Fruit fly (Drosophila melanogaster) whole organism, embryonic: ENCODE data around the gene Ubi-p5E.

Source experiments
- ATbp ChIP-seq: fragments of 200-800 bp; sonication (Bioruptor generic); optimal IDR thresholded peaks from 2 replicates; lab custom pipeline; 2017; ENCODE audit warnings: missing biosample characterization, mild to moderate bottlenecking, missing genetic modification characterization, missing genetic modification reagents
- Bgb ChIP-seq: fragments of 200-800 bp; sonication (Bioruptor generic); IDR thresholded peaks from 2 replicates; pipeline ENCODE4 v1.3.6; 2022; ENCODE audit warnings: missing biosample characterization, missing genetic modification characterization; ENCODE audit not compliant: partially characterized antibody
- CG14050 ChIP-seq: fragments of 200-800 bp; sonication (Bioruptor generic); IDR thresholded peaks from 3 replicates; pipeline ENCODE4 v1.3.6; 2022; ENCODE audit warnings: missing biosample characterization, missing genetic modification characterization
- CG14667 ChIP-seq: fragments of 200-800 bp; sonication (Bioruptor generic); IDR thresholded peaks from 2 replicates; pipeline ENCODE4 v1.3.6; 2022; ENCODE audit warnings: missing biosample characterization, missing genetic modification characterization
- CG15011 ChIP-seq: fragments of 200-800 bp; sonication (Bioruptor generic); optimal IDR thresholded peaks from 3 replicates; lab custom pipeline; 2018; ENCODE audit warnings: missing biosample characterization, mild to moderate bottlenecking, missing genetic modification characterization
- CG17328 ChIP-seq: fragments of 200-800 bp; sonication (Bioruptor generic); IDR thresholded peaks from 2 replicates; pipeline ENCODE4 v1.3.6; 2022; ENCODE audit warnings: missing biosample characterization, missing genetic modification characterization
- CG1792 ChIP-seq: fragments of 200-800 bp; sonication (Bioruptor generic); optimal IDR thresholded peaks from 2 replicates; lab custom pipeline; 2016; ENCODE audit warnings: missing biosample characterization, missing genetic modification characterization
- CG18476 ChIP-seq: fragments of 200-800 bp; sonication (Bioruptor generic); optimal IDR thresholded peaks from 2 replicates; lab custom pipeline; 2016; ENCODE audit warnings: missing biosample characterization, mild to moderate bottlenecking, missing genetic modification characterization
- CG31224 ChIP-seq: fragments of 200-800 bp; sonication (Bioruptor generic); IDR thresholded peaks from 2 replicates; pipeline ENCODE4 v1.3.6; 2022; ENCODE audit warnings: missing biosample characterization, missing genetic modification characterization
- CG3838 ChIP-seq: fragments of 200-800 bp; sonication (Bioruptor generic); optimal IDR thresholded peaks from 3 replicates; lab custom pipeline; 2016; ENCODE audit warnings: missing biosample characterization, missing genetic modification characterization
- CG5245 ChIP-seq: fragments of 200-800 bp; sonication (Bioruptor generic); optimal IDR thresholded peaks from 3 replicates; lab custom pipeline; 2016; ENCODE audit warnings: missing biosample characterization, missing genetic modification characterization
- CG6175 ChIP-seq: fragments of 200-800 bp; sonication (Bioruptor generic); IDR thresholded peaks from 3 replicates; pipeline ENCODE4 v1.3.6; 2022; ENCODE audit warnings: missing biosample characterization, missing genetic modification characterization
- CG7963 ChIP-seq: fragments of 200-800 bp; sonication (Bioruptor generic); IDR thresholded peaks from 3 replicates; pipeline ENCODE4 v1.3.6; 2022; ENCODE audit warnings: missing biosample characterization, missing genetic modification characterization; ENCODE audit not compliant: partially characterized antibody
- CG8281 ChIP-seq: fragments of 200-800 bp; sonication (Bioruptor generic); optimal IDR thresholded peaks from 2 replicates; lab custom pipeline; 2018; ENCODE audit warnings: missing biosample characterization, mild to moderate bottlenecking, missing genetic modification characterization, moderate library complexity
- CG8290 ChIP-seq, 3 experiments: fragments of 200-800 bp; sonication (Bioruptor generic); optimal IDR thresholded peaks; 2 replicates each; lab custom pipeline; 2016 to 2019; ENCODE audit warnings: missing biosample characterization in 3 of 3, missing genetic modification characterization in 3 of 3, mild to moderate bottlenecking in 2 of 3, moderate library complexity in 1 of 3
- CG9609 ChIP-seq: fragments of 200-800 bp; sonication (Bioruptor generic); optimal IDR thresholded peaks from 3 replicates; lab custom pipeline; 2016; ENCODE audit warnings: missing biosample characterization, missing genetic modification characterization
- CTCF ChIP-seq: fragments of 200-800 bp; sonication (Bioruptor generic); optimal IDR thresholded peaks from 2 replicates; lab custom pipeline; 2017; ENCODE audit warnings: missing biosample characterization, mild to moderate bottlenecking, missing genetic modification characterization, moderate library complexity
- Camta ChIP-seq: fragments of 200-800 bp; sonication (Bioruptor generic); optimal IDR thresholded peaks from 2 replicates; lab custom pipeline; 2016; ENCODE audit warnings: missing biosample characterization, missing genetic modification characterization
- D ChIP-seq, 2 experiments: fragments of 200-800 bp in 1 of 2; fragments of >200 bp in 1 of 2; sonication (Bioruptor generic) in 1 of 2; optimal IDR thresholded peaks; 2 replicates in 1 of 2; 3 replicates in 1 of 2; lab custom pipeline; 2017; ENCODE audit warnings: mild to moderate bottlenecking in 1 of 2, missing biosample characterization in 1 of 2, missing genetic modification characterization in 1 of 2, missing genetic modification reagents in 1 of 2
- Dbx ChIP-seq: fragments of 200-800 bp; sonication (Bioruptor generic); IDR thresholded peaks from 3 replicates; pipeline ENCODE4 v1.3.6; 2022; ENCODE audit warnings: missing biosample characterization, missing genetic modification characterization
- Dp ChIP-seq: fragments of 200-800 bp; sonication (Bioruptor generic); optimal IDR thresholded peaks from 2 replicates; lab custom pipeline; 2018; ENCODE audit warnings: missing biosample characterization, mild to moderate bottlenecking, missing genetic modification characterization, moderate library complexity
- H2.0 ChIP-seq: fragments of 200-800 bp; sonication (Bioruptor generic); IDR thresholded peaks from 2 replicates; pipeline ENCODE4 v1.3.6; 2022; ENCODE audit warnings: missing biosample characterization, missing genetic modification characterization
- Hsf ChIP-seq: fragments of 200-800 bp; sonication (Bioruptor generic); optimal IDR thresholded peaks from 3 replicates; lab custom pipeline; 2016; ENCODE audit warnings: missing biosample characterization, missing genetic modification characterization
- Lim3 ChIP-seq: fragments of 200-800 bp; sonication (Bioruptor generic); IDR thresholded peaks from 2 replicates; pipeline ENCODE4 v1.3.6; 2022; ENCODE audit warnings: missing biosample characterization, missing genetic modification characterization
- MBD-R2 ChIP-seq: fragments of 200-800 bp; sonication (Bioruptor generic); IDR thresholded peaks from 2 replicates; pipeline ENCODE4 v1.3.6; 2022; ENCODE audit warnings: missing biosample characterization, missing genetic modification characterization
- Max ChIP-seq: fragments of 200-800 bp; sonication (Bioruptor generic); optimal IDR thresholded peaks from 2 replicates; lab custom pipeline; 2016; ENCODE audit warnings: missing biosample characterization, mild to moderate bottlenecking, missing genetic modification characterization
- Meics ChIP-seq: fragments of 200-800 bp; sonication (Bioruptor generic); optimal IDR thresholded peaks from 2 replicates; lab custom pipeline; 2017; ENCODE audit warnings: missing biosample characterization, mild to moderate bottlenecking, missing genetic modification characterization
- Ssrp ChIP-seq: fragments of 200-800 bp; sonication (Bioruptor generic); optimal IDR thresholded peaks from 2 replicates; lab custom pipeline; 2018; ENCODE audit warnings: missing biosample characterization, mild to moderate bottlenecking, missing genetic modification characterization, moderate library complexity
- Trl ChIP-seq, 3 experiments: fragments of >200 bp in 2 of 3; fragments of 200-800 bp in 1 of 3; sonication (Bioruptor generic) in 1 of 3; optimal IDR thresholded peaks; 2 replicates in 1 of 3; 3 replicates in 2 of 3; lab custom pipeline; 2016 to 2017; ENCODE audit warnings: missing biosample characterization in 1 of 3, missing genetic modification characterization in 1 of 3
- ap ChIP-seq: fragments of 200-800 bp; sonication (Bioruptor generic); IDR thresholded peaks from 2 replicates; pipeline ENCODE4 v1.3.6; 2022; ENCODE audit warnings: missing biosample characterization, missing genetic modification characterization
- bab2 ChIP-seq: fragments of 200-800 bp; sonication (Bioruptor generic); optimal IDR thresholded peaks from 2 replicates; lab custom pipeline; 2016; ENCODE audit warnings: missing biosample characterization, missing genetic modification characterization
- caup ChIP-seq: fragments of 200-800 bp; sonication (Bioruptor generic); optimal IDR thresholded peaks from 3 replicates; lab custom pipeline; 2017; ENCODE audit warnings: missing biosample characterization, mild to moderate bottlenecking, missing genetic modification characterization, moderate library complexity; ENCODE audit not compliant: severe bottlenecking
- crp ChIP-seq, 2 experiments: fragments of 200-800 bp; sonication (Bioruptor generic); optimal IDR thresholded peaks; 2 replicates in 1 of 2; 3 replicates in 1 of 2; lab custom pipeline; 2017; ENCODE audit warnings: missing biosample characterization in 2 of 2, missing genetic modification characterization in 2 of 2, mild to moderate bottlenecking in 1 of 2, moderate library complexity in 1 of 2
- gsb ChIP-seq: fragments of 200-800 bp; sonication (Bioruptor generic); IDR thresholded peaks from 2 replicates; pipeline ENCODE4 v1.3.6; 2022; ENCODE audit warnings: missing biosample characterization, missing genetic modification characterization
- hb ChIP-seq: fragments of 200-800 bp; sonication (Bioruptor generic); IDR thresholded peaks from 3 replicates; pipeline ENCODE4 v1.3.6; 2022; ENCODE audit warnings: missing biosample characterization, missing genetic modification characterization; ENCODE audit not compliant: partially characterized antibody
- kay ChIP-seq: fragments of 200-800 bp; sonication (Bioruptor generic); optimal IDR thresholded peaks from 2 replicates; lab custom pipeline; 2016; ENCODE audit warnings: missing biosample characterization, missing genetic modification characterization
- lab ChIP-seq: fragments of 200-800 bp; sonication (Bioruptor generic); optimal IDR thresholded peaks from 3 replicates; lab custom pipeline; 2017; ENCODE audit warnings: missing biosample characterization, missing genetic modification characterization, mild to moderate bottlenecking, moderate library complexity, missing genetic modification reagents
- mirr ChIP-seq: fragments of 200-800 bp; sonication (Bioruptor generic); optimal IDR thresholded peaks from 3 replicates; lab custom pipeline; 2018; ENCODE audit warnings: missing biosample characterization, mild to moderate bottlenecking, missing genetic modification characterization
- pzg ChIP-seq: fragments of 200-800 bp; sonication (Bioruptor generic); optimal IDR thresholded peaks from 3 replicates; lab custom pipeline; 2018; ENCODE audit warnings: missing biosample characterization, mild to moderate bottlenecking, missing genetic modification characterization, moderate library complexity
- rib ChIP-seq: fragments of 200-800 bp; sonication (Bioruptor generic); IDR thresholded peaks from 2 replicates; pipeline ENCODE4 v1.3.6; 2022; ENCODE audit warnings: missing biosample characterization, missing genetic modification characterization
- sc ChIP-seq, 3 experiments: fragments of >200 bp in 2 of 3; fragments of 200-800 bp in 1 of 3; sonication (Bioruptor generic) in 1 of 3; optimal IDR thresholded peaks; 2 replicates in 2 of 3; 3 replicates in 1 of 3; lab custom pipeline; 2017; ENCODE audit warnings: mild to moderate bottlenecking in 1 of 3, missing biosample characterization in 1 of 3, missing genetic modification characterization in 1 of 3, missing genetic modification reagents in 1 of 3
- shn ChIP-seq: fragments of 200-800 bp; sonication (Bioruptor generic); optimal IDR thresholded peaks from 3 replicates; lab custom pipeline; 2016; ENCODE audit warnings: missing biosample characterization, missing genetic modification characterization
- slp2 ChIP-seq: fragments of 200-800 bp; sonication (Bioruptor generic); optimal IDR thresholded peaks from 2 replicates; lab custom pipeline; 2016; ENCODE audit warnings: missing biosample characterization, missing genetic modification characterization
- tna ChIP-seq: fragments of 200-800 bp; sonication (Bioruptor generic); IDR thresholded peaks from 2 replicates; pipeline ENCODE4 v1.3.6; 2022; ENCODE audit warnings: missing biosample characterization, missing genetic modification characterization; ENCODE audit not compliant: partially characterized antibody
- toy ChIP-seq: fragments of 200-800 bp; sonication (Bioruptor generic); IDR thresholded peaks from 2 replicates; pipeline ENCODE4 v1.3.6; 2022; ENCODE audit warnings: missing biosample characterization, missing genetic modification characterization
- twi ChIP-seq: fragments of 200-800 bp; optimal IDR thresholded peaks from 2 replicates; lab custom pipeline; 2019; ENCODE audit warnings: missing biosample characterization, mild to moderate bottlenecking, missing genetic modification characterization, moderate library complexity
- unpg ChIP-seq: fragments of 200-800 bp; sonication (Bioruptor generic); optimal IDR thresholded peaks from 3 replicates; lab custom pipeline; 2018; ENCODE audit warnings: missing biosample characterization, mild to moderate bottlenecking, missing genetic modification characterization, moderate library complexity
- vvl ChIP-seq: fragments of 200-800 bp; sonication (Bioruptor generic); IDR thresholded peaks from 2 replicates; pipeline ENCODE4 v1.3.6; 2022; ENCODE audit warnings: missing biosample characterization, missing genetic modification characterization

Ubi-p5E gene

dm6 chrX:6316858-6317474 lies 37.5 kb upstream of the Ubi-p5E start (continued):
- TF ChIP-seq crp (GFP tag; optimal IDR thresholded peaks at IDR 0.05; lab: Kevin White, UChicago) (peak in 1 of 2 experiments; percentile 26), Meics (peak; percentile 80), ATbp (peak; percentile 51), Dbx (peak; percentile 73), gsb (GFP tag; lab: Robert Waterston, UW) (peak; percentile 21; the same call in 1 of the 2 replicates), CG18476 (GFP tag; lab: Kevin White, UChicago) (peak; percentile 35), hb (GFP tag; lab: Robert Waterston, UW) (no peak), CG14050 (peak; percentile 60), kay (GFP tag; lab: Kevin White, UChicago) (no peak), Max (GFP tag; lab: Kevin White, UChicago) (peak; percentile 35), toy (0 out of 2 replicates have a peak, but pooled peaks have one; percentile 16), mirr (GFP tag; lab: Kevin White, UChicago) (peak; percentile 39), CG1792 (GFP tag; lab: Kevin White, UChicago) (no peak), CG3838 (GFP tag; lab: Kevin White, UChicago) (no peak), bab2 (peak; percentile 53), Bgb (GFP tag; lab: Robert Waterston, UW) (no peak), shn (GFP tag; lab: Kevin White, UChicago) (no peak), D (optimal IDR thresholded peaks at IDR 0.05; lab: Kevin White, UChicago) (no peak), D (GFP tag; optimal IDR thresholded peaks at IDR 0.05; lab: Kevin White, UChicago) (peak; percentile 34), CG6175 (GFP tag; lab: Robert Waterston, UW) (peak; percentile 44; the same call in 1 of the 3 replicates), sc (optimal IDR thresholded peaks at IDR 0.05; lab: Kevin White, UChicago) (no peak), sc (GFP tag; optimal IDR thresholded peaks at IDR 0.05; lab: Kevin White, UChicago) (no peak), CG8281 (no peak), CG17328 (GFP tag; lab: Robert Waterston, UW) (peak; percentile 68), caup (GFP tag; lab: Kevin White, UChicago) (peak; percentile 75), CG5245 (GFP tag; lab: Kevin White, UChicago) (no peak), Ssrp (tag; lab: Kevin White, UChicago) (no peak), H2.0 (GFP tag; lab: Robert Waterston, UW) (peak; percentile 33; the same call in 1 of the 2 replicates), Dp (GFP tag; lab: Kevin White, UChicago) (no peak), ap (GFP tag; lab: Robert Waterston, UW) (peak; percentile 51), CG15011 (peak; percentile 50), Hsf (GFP tag; lab: Kevin White, UChicago) (peak; percentile 60), CG31224 (GFP tag; lab: Robert Waterston, UW) (peak; percentile 57; the same call in 1 of the 2 replicates), Trl (optimal IDR thresholded peaks at IDR 0.05; lab: Kevin White, UChicago) (no peak), Trl (GFP tag; optimal IDR thresholded peaks at IDR 0.05; lab: Kevin White, UChicago) (no peak), MBD-R2 (peak; percentile 40; the same call in 1 of the 2 replicates), unpg (GFP tag; lab: Kevin White, UChicago) (no peak), Camta (GFP tag; lab: Kevin White, UChicago) (no peak), vvl (GFP tag; lab: Robert Waterston, UW) (peak; percentile 83), rib (GFP tag; lab: Robert Waterston, UW) (no peak), lab (GFP tag; lab: Kevin White, UChicago) (peak; percentile 86), CG9609 (GFP tag; lab: Kevin White, UChicago) (no peak), twi (tag; lab: Kevin White, UChicago) (no peak), CG7963 (GFP tag; lab: Robert Waterston, UW) (no peak), tna (GFP tag; lab: Robert Waterston, UW) (no peak), CG14667 (peak; percentile 27), CG8290 (GFP tag; optimal IDR thresholded peaks at IDR 0.05; lab: Kevin White, UChicago) (no peak), CG8290 (tag; optimal IDR thresholded peaks at IDR 0.05; lab: Kevin White, UChicago) (peak in 1 of 2 experiments; percentile 83), pzg (peak; percentile 5), Lim3 (no peak), CTCF (GFP tag; lab: Kevin White, UChicago) (peak; percentile 5), slp2 (GFP tag; lab: Kevin White, UChicago) (no peak)
